Worm (Caenorhabditis elegans) whole organism, L3 larva: ENCODE measurements around the gene acs-5.

Source experiments
- aly-2 ChIP-seq: fragments of 150-350 bp; optimal IDR thresholded peaks from 2 replicates; lab custom pipeline; 2014; ENCODE audit warnings: missing biosample characterization, missing genetic modification characterization
- ceh-82 ChIP-seq: fragments of 150-350 bp; optimal IDR thresholded peaks from 2 replicates; lab custom pipeline; 2014; ENCODE audit warnings: missing biosample characterization, missing genetic modification characterization
- elt-3 ChIP-seq, 3 experiments: fragments of 150-350 bp in 1 of 3; sonication (generic microtip) in 2 of 3; optimal IDR thresholded peaks; 2 replicates in 2 of 3; 4 replicates in 1 of 3; lab custom pipeline; 2014 to 2017; ENCODE audit warnings: missing biosample characterization in 3 of 3, missing genetic modification characterization in 3 of 3
- fkh-10 ChIP-seq: sonication (generic microtip); optimal IDR thresholded peaks from 2 replicates; lab custom pipeline; 2017; ENCODE audit warnings: missing biosample characterization, missing genetic modification reagents, missing genetic modification characterization
- nhr-76 ChIP-seq: fragments of 150-350 bp; sonication (generic microtip); optimal IDR thresholded peaks from 5 replicates; lab custom pipeline; 2014; ENCODE audit warnings: missing biosample characterization, missing genetic modification characterization
- pqm-1 ChIP-seq: fragments of 150-350 bp; optimal IDR thresholded peaks from 2 replicates; lab custom pipeline; 2017; ENCODE audit warnings: missing biosample characterization, missing genetic modification characterization, inconsistent platforms
- unc-39 ChIP-seq: sonication (generic microtip); optimal IDR thresholded peaks from 4 replicates; lab custom pipeline; 2017; ENCODE audit warnings: missing biosample characterization, missing genetic modification characterization

DNA sequence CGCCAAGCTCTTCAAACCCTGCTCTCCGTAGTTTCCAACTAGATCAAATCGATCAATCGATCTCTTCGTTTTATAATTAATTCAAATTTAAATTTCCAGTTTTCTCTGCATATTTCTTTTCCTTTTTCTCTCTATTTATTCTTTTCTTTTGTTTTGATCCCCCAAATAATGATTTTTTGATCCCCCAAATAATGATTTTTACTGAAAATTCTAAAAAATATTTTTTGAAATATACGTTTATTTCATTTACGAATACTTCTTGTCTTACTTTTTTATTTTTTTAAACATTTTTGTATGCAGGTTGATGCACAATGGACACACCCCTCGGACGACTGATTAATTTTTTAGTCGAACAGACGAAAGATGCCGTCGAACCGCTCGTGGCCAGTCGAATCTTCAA lies 40.0 kb downstream of the acs-5 start, which contains the start of gene T28A8.4:
- TF ChIP-seq pqm-1 (tag; lab: Kevin White, UChicago), result no peak
- no peak for TF ChIP-seq ceh-82 (tag; lab: Kevin White, UChicago)
- TF ChIP-seq unc-39 (tag; lab: Kevin White, UChicago), result no peak
- TF ChIP-seq fkh-10, result no peak
- TF ChIP-seq aly-2 (tag; lab: Kevin White, UChicago), result no peak
- TF ChIP-seq nhr-76 (tag; lab: Kevin White, UChicago), result no peak
- TF ChIP-seq elt-3 (tag; optimal IDR thresholded peaks at IDR 0.05; lab: Kevin White, UChicago), result no peak
